Fruit fly (Drosophila melanogaster) whole organism, embryonic: ENCODE measurements around the gene Seipin.
A peak's percentile ranks its signal among the peaks of the same experiment; 100 is the strongest.

ENCODE experiments used
- B-H2 ChIP-seq: fragments of 200-800 bp; sonication (Bioruptor generic); optimal IDR thresholded peaks from 2 replicates; lab custom pipeline; 2018; ENCODE audit warnings: missing biosample characterization, mild to moderate bottlenecking, missing genetic modification characterization
- CG10147 ChIP-seq: fragments of 200-800 bp; sonication (Bioruptor generic); optimal IDR thresholded peaks from 2 replicates; lab custom pipeline; 2019; ENCODE audit warnings: missing biosample characterization, mild to moderate bottlenecking, missing genetic modification characterization, moderate library complexity
- CG10267 ChIP-seq: fragments of 200-800 bp; sonication (Bioruptor generic); optimal IDR thresholded peaks from 2 replicates; lab custom pipeline; 2018; ENCODE audit warnings: missing biosample characterization, mild to moderate bottlenecking, missing genetic modification characterization, moderate library complexity
- CG10431 ChIP-seq: fragments of 200-800 bp; sonication (Bioruptor generic); optimal IDR thresholded peaks from 3 replicates; lab custom pipeline; 2018; ENCODE audit warnings: missing biosample characterization, mild to moderate bottlenecking, missing genetic modification characterization
- CG10462 ChIP-seq: fragments of 200-800 bp; sonication (Bioruptor generic); optimal IDR thresholded peaks from 2 replicates; lab custom pipeline; 2016; ENCODE audit warnings: missing biosample characterization, missing genetic modification characterization
- CG11696 ChIP-seq: fragments of 200-800 bp; sonication (Bioruptor generic); IDR thresholded peaks from 2 replicates; pipeline ENCODE4 v1.3.6; 2022; ENCODE audit warnings: missing biosample characterization, missing genetic modification characterization
- CG12219 ChIP-seq: fragments of 200-800 bp; sonication (Bioruptor generic); optimal IDR thresholded peaks from 3 replicates; lab custom pipeline; 2018; ENCODE audit warnings: missing biosample characterization, mild to moderate bottlenecking, missing genetic modification characterization
- CG14965 ChIP-seq: fragments of 200-800 bp; sonication (Bioruptor generic); optimal IDR thresholded peaks from 2 replicates; lab custom pipeline; 2016; ENCODE audit warnings: missing biosample characterization, missing genetic modification characterization, borderline replicate concordance
- CG15073 ChIP-seq: fragments of 200-800 bp; sonication (Bioruptor generic); optimal IDR thresholded peaks from 2 replicates; lab custom pipeline; 2016; ENCODE audit warnings: missing biosample characterization, missing genetic modification characterization
- CG17186 ChIP-seq: fragments of 200-800 bp; sonication (Bioruptor generic); optimal IDR thresholded peaks from 3 replicates; lab custom pipeline; 2017; ENCODE audit warnings: missing biosample characterization, missing genetic modification reagents, missing genetic modification characterization
- CG1832 ChIP-seq: fragments of 200-800 bp; sonication (Bioruptor generic); optimal IDR thresholded peaks from 2 replicates; lab custom pipeline; 2017; ENCODE audit warnings: missing biosample characterization, mild to moderate bottlenecking, missing genetic modification characterization, inconsistent platforms
- CG3847 ChIP-seq: fragments of 200-800 bp; sonication (Bioruptor generic); IDR thresholded peaks from 2 replicates; pipeline ENCODE4 v1.3.6; 2022; ENCODE audit warnings: missing biosample characterization, missing genetic modification characterization
- CG5245 ChIP-seq: fragments of 200-800 bp; sonication (Bioruptor generic); optimal IDR thresholded peaks from 3 replicates; lab custom pipeline; 2016; ENCODE audit warnings: missing biosample characterization, missing genetic modification characterization
- CG6254 ChIP-seq: fragments of 200-800 bp; sonication (Bioruptor generic); optimal IDR thresholded peaks from 3 replicates; lab custom pipeline; 2017; ENCODE audit warnings: mild to moderate bottlenecking, missing biosample characterization, missing genetic modification reagents, missing genetic modification characterization
- CG7963 ChIP-seq: fragments of 200-800 bp; sonication (Bioruptor generic); IDR thresholded peaks from 3 replicates; pipeline ENCODE4 v1.3.6; 2022; ENCODE audit warnings: missing biosample characterization, missing genetic modification characterization; ENCODE audit not compliant: partially characterized antibody
- CG8089 ChIP-seq: fragments of 200-800 bp; sonication (Bioruptor generic); optimal IDR thresholded peaks from 3 replicates; lab custom pipeline; 2016; ENCODE audit warnings: missing biosample characterization, missing genetic modification characterization
- Doc3 ChIP-seq: fragments of 200-800 bp; sonication (Bioruptor generic); IDR thresholded peaks from 3 replicates; pipeline ENCODE4 v1.3.6; 2022; ENCODE audit warnings: missing biosample characterization, missing genetic modification characterization; ENCODE audit not compliant: partially characterized antibody
- Dp ChIP-seq: fragments of 200-800 bp; sonication (Bioruptor generic); optimal IDR thresholded peaks from 2 replicates; lab custom pipeline; 2018; ENCODE audit warnings: missing biosample characterization, mild to moderate bottlenecking, missing genetic modification characterization, moderate library complexity
- E2f2 ChIP-seq: fragments of 200-800 bp; sonication (Bioruptor generic); IDR thresholded peaks from 2 replicates; pipeline ENCODE4 v1.3.6; 2022; ENCODE audit warnings: missing biosample characterization, missing genetic modification characterization
- Fer3 ChIP-seq: fragments of 200-800 bp; sonication (Bioruptor generic); optimal IDR thresholded peaks from 2 replicates; lab custom pipeline; 2018; ENCODE audit warnings: missing biosample characterization, mild to moderate bottlenecking, missing genetic modification characterization, moderate library complexity
- HHEX ChIP-seq: fragments of 200-800 bp; sonication (Bioruptor generic); optimal IDR thresholded peaks from 3 replicates; lab custom pipeline; 2017; ENCODE audit warnings: missing biosample characterization, mild to moderate bottlenecking, missing genetic modification characterization, missing genetic modification reagents
- HLHmδ ChIP-seq: fragments of 200-800 bp; sonication (Bioruptor generic); optimal IDR thresholded peaks from 2 replicates; lab custom pipeline; 2018; ENCODE audit warnings: missing biosample characterization, mild to moderate bottlenecking, missing genetic modification characterization, moderate library complexity
- Hr39 ChIP-seq: fragments of >200 bp; optimal IDR thresholded peaks from 2 replicates; lab custom pipeline; 2017
- Lpt ChIP-seq: fragments of >200 bp; optimal IDR thresholded peaks from 2 replicates; lab custom pipeline; 2018; ENCODE audit warnings: missing biosample characterization, missing genetic modification characterization
- MESR4 ChIP-seq: fragments of 200-800 bp; sonication (Bioruptor generic); optimal IDR thresholded peaks from 2 replicates; lab custom pipeline; 2018; ENCODE audit warnings: missing biosample characterization, mild to moderate bottlenecking, missing genetic modification characterization, moderate library complexity
- Myb ChIP-seq: fragments of 200-800 bp; sonication (Bioruptor generic); optimal IDR thresholded peaks from 2 replicates; lab custom pipeline; 2016; ENCODE audit warnings: missing biosample characterization, missing genetic modification characterization
- Pdp1 ChIP-seq, 2 experiments: fragments of 200-800 bp; sonication (Bioruptor generic); optimal IDR thresholded peaks; 3 replicates each; lab custom pipeline; 2016; ENCODE audit warnings: missing biosample characterization in 2 of 2, missing genetic modification characterization in 2 of 2, mild to moderate bottlenecking in 1 of 2, moderate library complexity in 1 of 2
- Ptx1 ChIP-seq: fragments of 200-800 bp; sonication (Bioruptor generic); IDR thresholded peaks from 2 replicates; pipeline ENCODE4 v1.3.6; 2022; ENCODE audit warnings: missing biosample characterization, missing genetic modification characterization
- Six4 ChIP-seq: fragments of 200-800 bp; sonication (Bioruptor generic); optimal IDR thresholded peaks from 2 replicates; lab custom pipeline; 2016; ENCODE audit warnings: missing biosample characterization, missing genetic modification characterization
- al ChIP-seq: fragments of 200-800 bp; sonication (Bioruptor generic); IDR thresholded peaks from 2 replicates; pipeline ENCODE4 v1.3.6; 2022; ENCODE audit warnings: missing biosample characterization, missing genetic modification characterization
- ara ChIP-seq: fragments of 200-800 bp; sonication (Bioruptor generic); IDR thresholded peaks from 2 replicates; pipeline ENCODE4 v1.3.6; 2022; ENCODE audit warnings: missing biosample characterization, missing genetic modification characterization
- btn ChIP-seq: fragments of 200-800 bp; sonication (Bioruptor generic); optimal IDR thresholded peaks from 2 replicates; lab custom pipeline; 2016; ENCODE audit warnings: missing biosample characterization, missing genetic modification characterization
- dm ChIP-seq: fragments of 200-800 bp; sonication (Bioruptor generic); optimal IDR thresholded peaks from 3 replicates; lab custom pipeline; 2016; ENCODE audit warnings: missing biosample characterization, missing genetic modification characterization
- dpn ChIP-seq, 2 experiments: fragments of 200-800 bp; sonication (Bioruptor generic); optimal IDR thresholded peaks; 3 replicates each; lab custom pipeline; 2016; ENCODE audit warnings: missing biosample characterization in 2 of 2, missing genetic modification characterization in 2 of 2
- ems ChIP-seq: fragments of 200-800 bp; sonication (Bioruptor generic); optimal IDR thresholded peaks from 3 replicates; lab custom pipeline; 2016; ENCODE audit warnings: missing biosample characterization, missing genetic modification characterization
- en ChIP-seq: fragments of 200-800 bp; sonication (Bioruptor generic); optimal IDR thresholded peaks from 2 replicates; lab custom pipeline; 2016; ENCODE audit warnings: missing biosample characterization, missing genetic modification characterization
- esg ChIP-seq: fragments of 200-800 bp; sonication (Bioruptor generic); conservative IDR thresholded peaks from 2 replicates; pipeline ENCODE4 v1.3.6; 2022; ENCODE audit warnings: missing biosample characterization, missing genetic modification characterization
- eyg ChIP-seq: fragments of 200-800 bp; sonication (Bioruptor generic); optimal IDR thresholded peaks from 3 replicates; lab custom pipeline; 2016; ENCODE audit warnings: missing biosample characterization, missing genetic modification characterization
- gcm ChIP-seq: fragments of 200-800 bp; sonication (Bioruptor generic); optimal IDR thresholded peaks from 2 replicates; lab custom pipeline; 2019; ENCODE audit warnings: missing biosample characterization, mild to moderate bottlenecking, missing genetic modification characterization, moderate library complexity
- ham ChIP-seq: fragments of 200-800 bp; sonication (Bioruptor generic); IDR thresholded peaks from 2 replicates; pipeline ENCODE4 v1.3.6; 2022; ENCODE audit warnings: missing biosample characterization, missing genetic modification characterization
- hth ChIP-seq: fragments of >200 bp; optimal IDR thresholded peaks from 2 replicates; lab custom pipeline; 2017; ENCODE audit warnings: inconsistent platforms
- jumu ChIP-seq: fragments of 200-800 bp; sonication (Bioruptor generic); optimal IDR thresholded peaks from 3 replicates; lab custom pipeline; 2016; ENCODE audit warnings: missing biosample characterization, missing genetic modification characterization
- luna ChIP-seq: fragments of 200-800 bp; sonication (Bioruptor generic); optimal IDR thresholded peaks from 2 replicates; lab custom pipeline; 2016; ENCODE audit warnings: missing biosample characterization, missing genetic modification characterization
- pnt ChIP-seq: fragments of 200-800 bp; sonication (Bioruptor generic); optimal IDR thresholded peaks from 3 replicates; lab custom pipeline; 2016; ENCODE audit warnings: missing biosample characterization, missing genetic modification characterization
- salm ChIP-seq: fragments of 200-800 bp; sonication (Bioruptor generic); optimal IDR thresholded peaks from 2 replicates; lab custom pipeline; 2018; ENCODE audit warnings: missing biosample characterization, mild to moderate bottlenecking, missing genetic modification characterization
- seq ChIP-seq: fragments of 200-800 bp; sonication (Bioruptor generic); IDR thresholded peaks from 2 replicates; pipeline ENCODE4 v1.3.6; 2022; ENCODE audit warnings: missing biosample characterization, missing genetic modification characterization
- sisA ChIP-seq: fragments of 200-800 bp; sonication (Bioruptor generic); IDR thresholded peaks from 2 replicates; pipeline ENCODE4 v1.3.6; 2022; ENCODE audit warnings: missing biosample characterization, missing genetic modification characterization
- stwl ChIP-seq: fragments of 200-800 bp; sonication (Bioruptor generic); optimal IDR thresholded peaks from 3 replicates; lab custom pipeline; 2018; ENCODE audit warnings: missing biosample characterization, mild to moderate bottlenecking, missing genetic modification characterization, moderate library complexity
- tio ChIP-seq: fragments of 200-800 bp; sonication (Bioruptor generic); optimal IDR thresholded peaks from 2 replicates; lab custom pipeline; 2017; ENCODE audit warnings: missing biosample characterization, missing genetic modification characterization, inconsistent platforms
- twi ChIP-seq: fragments of 200-800 bp; optimal IDR thresholded peaks from 2 replicates; lab custom pipeline; 2019; ENCODE audit warnings: missing biosample characterization, mild to moderate bottlenecking, missing genetic modification characterization, moderate library complexity

Seipin gene

DNA sequence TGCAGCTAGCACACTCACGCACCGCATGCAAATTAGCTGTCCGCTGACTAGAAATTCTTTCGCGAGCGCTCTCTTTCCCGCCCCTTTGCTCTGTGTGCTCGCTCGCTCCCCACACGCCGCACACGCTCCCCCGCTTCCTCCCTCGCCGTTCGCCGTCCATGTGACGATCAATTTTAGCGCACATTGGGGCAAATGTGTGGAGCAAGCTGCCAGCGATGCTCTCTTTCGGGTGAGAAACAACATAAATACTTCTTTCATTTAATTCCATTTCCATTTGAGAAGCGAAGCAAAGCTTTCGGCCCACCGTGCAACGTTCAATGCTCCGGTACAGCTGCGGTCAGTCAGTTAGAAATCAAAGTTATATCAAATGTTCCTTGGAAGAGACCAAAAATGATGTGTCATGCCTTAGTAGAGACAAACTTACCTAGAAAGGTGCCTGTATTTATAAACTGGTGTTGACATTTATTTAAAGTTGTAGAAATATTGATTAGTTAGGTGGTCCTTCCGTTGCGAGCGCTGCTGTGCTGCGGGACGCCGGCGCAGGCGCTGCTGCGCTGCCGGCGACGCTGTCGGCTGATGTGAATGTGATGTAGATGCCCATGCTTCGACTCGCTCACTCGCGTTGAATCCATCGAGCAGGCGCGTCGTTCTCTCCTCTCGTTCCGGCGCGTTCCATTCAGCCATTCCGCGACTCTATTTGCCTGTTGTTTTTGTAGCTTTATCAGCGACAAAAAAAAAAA lies 26.6 kb downstream of the Seipin start (continued):
- TF ChIP-seq seq (GFP tag; lab: Robert Waterston, UW) (peak; percentile 97), CG10147 (GFP tag; lab: Kevin White, UChicago) (peak; percentile 91), Ptx1 (GFP tag; lab: Robert Waterston, UW) (peak; percentile 96), Myb (GFP tag; lab: Kevin White, UChicago) (peak; percentile 90), CG6254 (GFP tag; lab: Kevin White, UChicago) (peak; percentile 92), stwl (tag; lab: Kevin White, UChicago) (no peak), luna (GFP tag; lab: Kevin White, UChicago) (peak; percentile 90), CG17186 (GFP tag; lab: Kevin White, UChicago) (peak; percentile 84), CG10267 (tag; lab: Kevin White, UChicago) (peak; percentile 89), ems (GFP tag; lab: Kevin White, UChicago) (peak; percentile 97), CG8089 (GFP tag; lab: Kevin White, UChicago) (peak; percentile 96), E2f2 (GFP tag; lab: Robert Waterston, UW) (peak; percentile 83), CG1832 (GFP tag; lab: Kevin White, UChicago) (peak; percentile 61), CG10431 (peak; percentile 88), CG7963 (GFP tag; lab: Robert Waterston, UW) (0 out of 3 replicates have a peak, but pooled peaks have one; percentile 52), twi (tag; lab: Kevin White, UChicago) (peak; percentile 89), HHEX (GFP tag; lab: Kevin White, UChicago) (peak; percentile 98), hth (lab: Kevin White, UChicago) (no peak), pnt (GFP tag; lab: Kevin White, UChicago) (peak; percentile 94), ham (GFP tag; lab: Robert Waterston, UW) (peak; percentile 86), Dp (GFP tag; lab: Kevin White, UChicago) (peak; percentile 28), Doc3 (no peak), gcm (peak; percentile 97), Hr39 (no peak), btn (GFP tag; lab: Kevin White, UChicago) (peak; percentile 95), Fer3 (tag; lab: Kevin White, UChicago) (peak; percentile 96), dm (GFP tag; lab: Kevin White, UChicago) (peak; percentile 92), salm (tag; lab: Kevin White, UChicago) (peak; percentile 96), Pdp1 (GFP tag; optimal IDR thresholded peaks at IDR 0.05; lab: Kevin White, UChicago) (peak; percentile 89 to 95), en (peak; percentile 92), eyg (GFP tag; lab: Kevin White, UChicago) (peak; percentile 93), Lpt (GFP tag; lab: Kevin White, UChicago) (no peak), MESR4 (GFP tag; lab: Kevin White, UChicago) (peak; percentile 75), Six4 (GFP tag; lab: Kevin White, UChicago) (peak; percentile 93), tio (GFP tag; lab: Kevin White, UChicago) (peak; percentile 94), dpn (GFP tag; optimal IDR thresholded peaks at IDR 0.05; lab: Kevin White, UChicago) (peak; percentile 97 to 98), CG3847 (peak; percentile 96), CG5245 (peak; percentile 95), al (GFP tag; lab: Robert Waterston, UW) (peak; percentile 95), CG11696 (GFP tag; lab: Robert Waterston, UW) (peak; percentile 100), CG14965 (GFP tag; lab: Kevin White, UChicago) (peak; percentile 78), esg (GFP tag; lab: Robert Waterston, UW) (peak; percentile 96), CG12219 (GFP tag; lab: Kevin White, UChicago) (peak; percentile 98), B-H2 (GFP tag; lab: Kevin White, UChicago) (peak; percentile 90), ara (GFP tag; lab: Robert Waterston, UW) (peak; percentile 89), CG15073 (GFP tag; lab: Kevin White, UChicago) (peak; percentile 81), HLHmδ (GFP tag; lab: Kevin White, UChicago) (peak; percentile 65), CG10462 (GFP tag; lab: Kevin White, UChicago) (peak; percentile 93), sisA (peak; percentile 96), jumu (GFP tag; lab: Kevin White, UChicago) (peak; percentile 97)
